Fruit fly (Drosophila melanogaster): Measurements from ENCODE around the gene Asciz.

The Asciz gene

dm6 chr3L:3197464-3197863, 31.4 kb upstream of the Asciz start, which contains the start of gene CG14966 (continued):
- TF ChIP-seq vfl (GFP tag; optimal IDR thresholded peaks at IDR 0.05), result peak; percentile 28
- TF ChIP-seq maf-S (GFP tag; optimal IDR thresholded peaks at IDR 0.05), result no peak
- TF ChIP-seq CG6765 (GFP tag; optimal IDR thresholded peaks at IDR 0.05), result no peak
- TF ChIP-seq bigmax (GFP tag; optimal IDR thresholded peaks at IDR 0.05), result peak; percentile 8
- peak in 1 of 2 experiments; percentile 11 for TF ChIP-seq chif (GFP tag; optimal IDR thresholded peaks at IDR 0.05)
- no peak for TF ChIP-seq CG43689 (GFP tag; IDR thresholded peaks at IDR 0.05)
- no peak for TF ChIP-seq dan (GFP tag; IDR thresholded peaks at IDR 0.05)
- TF ChIP-seq CG3847 (GFP tag; IDR thresholded peaks at IDR 0.05), result peak; percentile 44
- TF ChIP-seq zfh1 (GFP tag; IDR thresholded peaks at IDR 0.05), result no peak
- no peak for TF ChIP-seq schlank (tag; optimal IDR thresholded peaks at IDR 0.05)
- TF ChIP-seq klu (GFP tag; IDR thresholded peaks at IDR 0.05), result no peak
- no peak for TF ChIP-seq D19B (GFP tag; optimal IDR thresholded peaks at IDR 0.05)
- no peak for TF ChIP-seq nau (GFP tag; optimal IDR thresholded peaks at IDR 0.05)
- TF ChIP-seq so (GFP tag; IDR thresholded peaks at IDR 0.05), result no peak
- peak; percentile 44 for TF ChIP-seq CG12769 (tag; optimal IDR thresholded peaks at IDR 0.05)
- no peak for TF ChIP-seq Ssrp (tag; optimal IDR thresholded peaks at IDR 0.05)
- no peak for TF ChIP-seq Fer2 (tag; optimal IDR thresholded peaks at IDR 0.05)
- TF ChIP-seq wor (GFP tag; IDR thresholded peaks at IDR 0.05), result no peak
- TF ChIP-seq Gug (GFP tag; IDR thresholded peaks at IDR 0.05), result peak; percentile 5; the same call in 1 of the 4 replicates
- TF ChIP-seq CG7839 (tag; optimal IDR thresholded peaks at IDR 0.05), result peak; percentile 23
- TF ChIP-seq CrebB (tag; optimal IDR thresholded peaks at IDR 0.05), result no peak
- no peak for TF ChIP-seq HLHmδ (GFP tag; optimal IDR thresholded peaks at IDR 0.05)
- no peak for TF ChIP-seq Jarid2 (GFP tag; optimal IDR thresholded peaks at IDR 0.05)
- no peak for TF ChIP-seq Dfd (GFP tag; optimal IDR thresholded peaks at IDR 0.05)
- TF ChIP-seq CG18599 (GFP tag; optimal IDR thresholded peaks at IDR 0.05), result peak; percentile 22
- peak; percentile 56 for TF ChIP-seq ato (GFP tag; IDR thresholded peaks at IDR 0.05; ENCODE audit: partially characterized antibody)
- no peak for TF ChIP-seq tll (GFP tag; optimal IDR thresholded peaks at IDR 0.05)
- TF ChIP-seq peb (GFP tag; IDR thresholded peaks at IDR 0.05), result no peak
- TF ChIP-seq HLH54F (GFP tag; optimal IDR thresholded peaks at IDR 0.05), result peak; percentile 42
- 0 out of 3 replicates have a peak, but pooled peaks have one; percentile 42 for TF ChIP-seq CG11560 (tag; IDR thresholded peaks at IDR 0.05)
- no peak for TF ChIP-seq CG9876 (GFP tag; optimal IDR thresholded peaks at IDR 0.05)
- TF ChIP-seq chm (GFP tag; IDR thresholded peaks at IDR 0.05), result peak; percentile 30; the same call in 1 of the 2 replicates
- TF ChIP-seq Gsc (GFP tag; IDR thresholded peaks at IDR 0.05), result no peak
- TF ChIP-seq sisA (GFP tag; IDR thresholded peaks at IDR 0.05), result no peak
- peak; percentile 76; the same call in 2 of the 3 replicates for TF ChIP-seq CG7963 (GFP tag; IDR thresholded peaks at IDR 0.05; ENCODE audit: partially characterized antibody)
- TF ChIP-seq HLH4C (GFP tag; IDR thresholded peaks at IDR 0.05; ENCODE audit: partially characterized antibody), result peak; percentile 76
- no peak for TF ChIP-seq CG5953 (GFP tag; IDR thresholded peaks at IDR 0.05)
- TF ChIP-seq CG11093 (GFP tag; IDR thresholded peaks at IDR 0.05), result no peak
- no peak for TF ChIP-seq Atf3 (GFP tag; optimal IDR thresholded peaks at IDR 0.05)
- no peak for TF ChIP-seq repo (GFP tag; optimal IDR thresholded peaks at IDR 0.05)
- TF ChIP-seq NfI (GFP tag; optimal IDR thresholded peaks at IDR 0.05), result no peak
- peak; percentile 38 for TF ChIP-seq Meics (GFP tag; optimal IDR thresholded peaks at IDR 0.05)
- TF ChIP-seq Atf6 (GFP tag; IDR thresholded peaks at IDR 0.05), result no peak
- peak; percentile 79 for TF ChIP-seq YL-1 (GFP tag; optimal IDR thresholded peaks at IDR 0.05)
- TF ChIP-seq CG30431 (GFP tag; optimal IDR thresholded peaks at IDR 0.05), result no peak
- TF ChIP-seq D (optimal IDR thresholded peaks at IDR 0.05), result no peak
- TF ChIP-seq D (GFP tag; optimal IDR thresholded peaks at IDR 0.05), result no peak
- TF ChIP-seq dimm (GFP tag; IDR thresholded peaks at IDR 0.05), result no peak
- peak; percentile 42 for TF ChIP-seq Dp (GFP tag; optimal IDR thresholded peaks at IDR 0.05)
- no peak for TF ChIP-seq CG8924 (tag; optimal IDR thresholded peaks at IDR 0.05)
- TF ChIP-seq Lhr (GFP tag; optimal IDR thresholded peaks at IDR 0.05), result no peak
- no peak for TF ChIP-seq ranshi (GFP tag; IDR thresholded peaks at IDR 0.05)
